Fruit fly (Drosophila melanogaster) Kc167 (cell line): Measurements from ENCODE around the gene Rph.

Source experiments
- Myc ChIP-seq: fragments of >200 bp; optimal IDR thresholded peaks from 2 replicates; lab custom pipeline; 2017; ENCODE audit warnings: missing external identifiers
- Sin3A ChIP-seq: fragments of >200 bp; optimal IDR thresholded peaks from 2 replicates; lab custom pipeline; 2018; ENCODE audit warnings: missing external identifiers
- h ChIP-seq: fragments of >200 bp; optimal IDR thresholded peaks from 3 replicates; lab custom pipeline; 2018; ENCODE audit warnings: missing external identifiers
- insv ChIP-seq: fragments of >200 bp; optimal IDR thresholded peaks from 3 replicates; lab custom pipeline; 2018; ENCODE audit warnings: missing external identifiers
- psq ChIP-seq: fragments of >200 bp; optimal IDR thresholded peaks from 2 replicates; lab custom pipeline; 2017; ENCODE audit warnings: missing external identifiers
- ttk ChIP-seq: sonication (Bioruptor generic); optimal IDR thresholded peaks from 2 replicates; lab custom pipeline; 2017; ENCODE audit warnings: missing external identifiers

Gene Rph

dm6 chrX:10757616-10758078, at the start of gene Rph:
Rph (minus strand) TSS chrX:10757666.
- TF ChIP-seq Myc (lab: Kevin White, UChicago) (no peak), insv (lab: Kevin White, UChicago) (no peak), Sin3A (lab: Kevin White, UChicago) (no peak), h (lab: Kevin White, UChicago) (no peak), ttk (lab: Kevin White, UChicago) (no peak), psq (no peak)

dm6 chrX:10806718-10807412, 49.4 kb upstream of the Rph start:
- TF ChIP-seq h (lab: Kevin White, UChicago) (no peak), insv (lab: Kevin White, UChicago) (no peak), Myc (lab: Kevin White, UChicago) (no peak), ttk (lab: Kevin White, UChicago) (no peak), psq (no peak), Sin3A (lab: Kevin White, UChicago) (no peak)

- TF ChIP-seq h (lab: Kevin White, UChicago) = no peak
- TF ChIP-seq Myc (lab: Kevin White, UChicago) = no peak
- no peak for TF ChIP-seq Sin3A (lab: Kevin White, UChicago)
Measured at dm6 chrX:10805651-10806191, 48.3 kb upstream of the Rph start.

DNA sequence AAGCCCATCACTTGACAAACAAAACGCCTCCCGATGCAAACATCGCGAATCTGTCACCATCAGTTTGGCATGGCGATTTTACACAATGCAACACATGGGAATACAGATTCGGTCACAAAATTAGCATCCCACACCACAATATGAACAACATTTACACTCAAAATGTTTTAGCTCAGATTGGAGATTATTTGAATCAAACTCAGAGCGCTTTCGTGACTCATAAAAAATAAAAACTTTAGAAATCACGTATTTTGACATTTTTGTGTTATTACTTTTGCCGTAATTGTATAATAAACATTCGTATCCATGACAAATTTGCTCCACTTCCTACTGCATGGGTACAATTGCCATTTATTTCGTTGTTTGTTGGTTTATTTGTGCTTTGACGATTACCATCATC, 46.6 kb upstream of the Rph start:
- TF ChIP-seq h (lab: Kevin White, UChicago) (no peak), insv (lab: Kevin White, UChicago) (no peak), psq (no peak), Myc (lab: Kevin White, UChicago) (no peak), Sin3A (lab: Kevin White, UChicago) (no peak), ttk (lab: Kevin White, UChicago) (no peak)

- no peak for TF ChIP-seq insv (lab: Kevin White, UChicago)
- TF ChIP-seq ttk (lab: Kevin White, UChicago) = no peak
- no peak for TF ChIP-seq Sin3A (lab: Kevin White, UChicago)
- TF ChIP-seq psq = no peak
- no peak for TF ChIP-seq h (lab: Kevin White, UChicago)
- TF ChIP-seq Myc (lab: Kevin White, UChicago) = no peak
Measured at dm6 chrX:10802457-10803378, 45.3 kb upstream of the Rph start.

DNA sequence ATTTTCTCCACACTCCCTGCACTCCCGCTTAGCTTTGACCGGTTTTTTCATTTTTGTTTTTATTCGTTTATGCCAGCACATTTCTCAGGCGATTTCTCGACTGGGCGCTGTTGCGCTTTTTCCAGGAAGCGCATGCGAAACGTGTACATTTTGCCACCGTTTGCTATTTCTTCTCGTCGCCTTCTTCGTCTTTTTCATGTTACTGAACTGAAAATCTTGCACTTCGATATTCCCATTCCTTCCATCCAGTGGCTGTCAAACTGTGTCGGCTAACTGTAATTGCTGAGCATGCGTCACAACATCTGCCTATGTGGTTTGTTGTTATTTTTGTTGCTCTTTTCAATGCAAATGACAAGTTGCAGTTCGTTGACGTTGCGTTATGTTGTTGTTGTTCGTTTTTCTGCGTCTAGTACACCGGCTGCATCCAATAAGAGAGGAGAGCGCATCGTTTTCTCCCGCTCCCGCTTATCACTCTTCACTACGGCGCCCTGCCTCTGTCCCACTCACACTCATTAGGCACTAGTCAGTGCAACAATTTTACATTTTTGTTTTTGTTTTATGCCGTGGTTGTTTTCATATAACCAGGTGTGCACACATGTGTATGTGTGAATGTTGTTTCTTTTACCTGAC, 44.5 kb upstream of the Rph start:
- TF ChIP-seq insv (lab: Kevin White, UChicago) (no peak), psq (no peak), Myc (lab: Kevin White, UChicago) (no peak), Sin3A (lab: Kevin White, UChicago) (no peak), ttk (lab: Kevin White, UChicago) (no peak), h (lab: Kevin White, UChicago) (no peak)

- no peak for TF ChIP-seq psq
- TF ChIP-seq h (lab: Kevin White, UChicago) = no peak
- TF ChIP-seq Myc (lab: Kevin White, UChicago) = no peak
- no peak for TF ChIP-seq Sin3A (lab: Kevin White, UChicago)
- TF ChIP-seq insv (lab: Kevin White, UChicago) = no peak
- TF ChIP-seq ttk (lab: Kevin White, UChicago) = no peak
Measured at dm6 chrX:10801033-10801432, 43.6 kb upstream of the Rph start.

- TF ChIP-seq ttk (lab: Kevin White, UChicago) (no peak), Sin3A (lab: Kevin White, UChicago) (no peak), insv (lab: Kevin White, UChicago) (no peak), psq (no peak), Myc (lab: Kevin White, UChicago) (no peak), h (lab: Kevin White, UChicago) (no peak)
Measured at dm6 chrX:10789279-10789678, 31.8 kb upstream of the Rph start.

- TF ChIP-seq Myc (lab: Kevin White, UChicago) (no peak), Sin3A (lab: Kevin White, UChicago) (no peak), h (lab: Kevin White, UChicago) (no peak), psq (no peak), ttk (lab: Kevin White, UChicago) (no peak), insv (lab: Kevin White, UChicago) (no peak)
Measured at dm6 chrX:10787352-10787751, 29.9 kb upstream of the Rph start.

DNA sequence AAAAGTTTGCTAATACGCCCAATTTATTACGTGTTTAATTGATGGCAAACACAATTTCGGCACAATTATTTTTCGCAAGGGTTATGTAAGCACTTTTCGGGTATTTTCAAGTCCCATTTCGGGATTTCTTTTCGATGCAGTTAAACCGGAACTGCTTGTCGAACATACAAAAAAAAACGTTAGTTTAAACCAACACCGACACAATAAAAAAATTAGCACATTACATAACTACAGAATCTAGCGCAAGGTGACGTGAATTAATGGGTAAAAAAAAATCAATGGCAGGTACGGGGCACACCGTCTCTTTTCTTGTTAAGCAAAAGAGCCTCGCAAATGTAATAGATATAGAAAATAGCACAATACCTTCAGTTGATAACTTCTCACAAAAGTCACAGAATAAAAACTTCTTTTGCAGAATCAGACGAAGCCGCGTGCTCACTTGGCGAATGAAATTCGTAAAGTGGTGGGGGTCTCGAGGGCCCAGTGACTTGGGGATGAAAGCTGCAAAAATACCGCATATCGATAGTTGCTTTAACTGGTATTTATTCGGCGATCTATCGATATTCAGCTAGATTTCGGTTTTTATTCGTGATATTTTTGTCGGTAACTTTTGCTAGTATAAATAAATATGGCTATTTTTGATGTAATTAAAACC, 29.1 kb upstream of the Rph start, which contains the start of the genes Ant2 and sesB:
TSS of gene Ant2 (minus strand) at position 465 of the 655 bp plus-strand sequence.
TSS of gene sesB (minus strand) at position 516 of the 655 bp plus-strand sequence.
- no peak for TF ChIP-seq Sin3A (lab: Kevin White, UChicago)
- no peak for TF ChIP-seq insv (lab: Kevin White, UChicago)
- TF ChIP-seq Myc (lab: Kevin White, UChicago) = no peak
- TF ChIP-seq h (lab: Kevin White, UChicago) = no peak
- TF ChIP-seq psq = no peak
- TF ChIP-seq ttk (lab: Kevin White, UChicago) = no peak
